Fruit fly (Drosophila melanogaster) whole organism, embryonic: ENCODE results near the gene AOX4.
A peak's percentile ranks its signal among the peaks of the same experiment; 100 is the strongest.

Experiments used
- Adf1 ChIP-seq: fragments of 200-800 bp; sonication (Bioruptor generic); IDR thresholded peaks from 2 replicates; pipeline ENCODE4 v1.3.6; 2022; ENCODE audit warnings: missing biosample characterization, missing genetic modification characterization
- Atf6 ChIP-seq: fragments of 200-800 bp; sonication (Bioruptor generic); IDR thresholded peaks from 2 replicates; pipeline ENCODE4 v1.3.6; 2022; ENCODE audit warnings: missing biosample characterization, missing genetic modification characterization
- BtbVII ChIP-seq: fragments of 200-800 bp; sonication (Bioruptor generic); optimal IDR thresholded peaks from 3 replicates; lab custom pipeline; 2017; ENCODE audit warnings: missing biosample characterization, mild to moderate bottlenecking, missing genetic modification characterization
- CG10209 ChIP-seq: fragments of 200-800 bp; sonication (Bioruptor generic); optimal IDR thresholded peaks from 3 replicates; lab custom pipeline; 2017; ENCODE audit warnings: missing biosample characterization, mild to moderate bottlenecking, missing genetic modification characterization, missing genetic modification reagents
- CG10543 ChIP-seq: fragments of 200-800 bp; sonication (Bioruptor generic); optimal IDR thresholded peaks from 3 replicates; lab custom pipeline; 2017; ENCODE audit warnings: missing biosample characterization, mild to moderate bottlenecking, missing genetic modification characterization, moderate library complexity
- CG11398 ChIP-seq: fragments of 200-800 bp; sonication (Bioruptor generic); optimal IDR thresholded peaks from 2 replicates; lab custom pipeline; 2016; ENCODE audit warnings: missing biosample characterization, missing genetic modification characterization
- CG14050 ChIP-seq: fragments of 200-800 bp; sonication (Bioruptor generic); IDR thresholded peaks from 3 replicates; pipeline ENCODE4 v1.3.6; 2022; ENCODE audit warnings: missing biosample characterization, missing genetic modification characterization
- CG1529 ChIP-seq: fragments of 200-800 bp; sonication (Bioruptor generic); optimal IDR thresholded peaks from 3 replicates; lab custom pipeline; 2018; ENCODE audit warnings: missing biosample characterization, missing genetic modification characterization
- CG16815 ChIP-seq: fragments of 200-800 bp; sonication (Bioruptor generic); optimal IDR thresholded peaks from 3 replicates; lab custom pipeline; 2017; ENCODE audit warnings: missing biosample characterization, mild to moderate bottlenecking, missing genetic modification characterization
- CG31441 ChIP-seq: fragments of 200-800 bp; sonication (Bioruptor generic); IDR thresholded peaks from 2 replicates; pipeline ENCODE4 v1.3.6; 2022; ENCODE audit warnings: missing biosample characterization, missing genetic modification characterization
- CG32532 ChIP-seq: fragments of 200-800 bp; sonication (Bioruptor generic); IDR thresholded peaks from 2 replicates; pipeline ENCODE4 v1.3.6; 2022; ENCODE audit warnings: missing biosample characterization, missing genetic modification characterization
- CG33557 ChIP-seq: fragments of 200-800 bp; sonication (Bioruptor generic); optimal IDR thresholded peaks from 2 replicates; lab custom pipeline; 2019; ENCODE audit warnings: missing biosample characterization, mild to moderate bottlenecking, missing genetic modification characterization, moderate library complexity
- CG7839 ChIP-seq: fragments of 200-800 bp; sonication (Bioruptor generic); optimal IDR thresholded peaks from 3 replicates; lab custom pipeline; 2018; ENCODE audit warnings: missing biosample characterization, mild to moderate bottlenecking, missing genetic modification characterization, moderate library complexity
- CG9215 ChIP-seq: fragments of 200-800 bp; sonication (Bioruptor generic); IDR thresholded peaks from 2 replicates; pipeline ENCODE4 v1.3.6; 2022; ENCODE audit warnings: missing biosample characterization, missing genetic modification characterization
- CHES-1-like ChIP-seq: fragments of 200-800 bp; sonication (Bioruptor generic); optimal IDR thresholded peaks from 2 replicates; lab custom pipeline; 2016; ENCODE audit warnings: missing biosample characterization, missing genetic modification characterization
- CoRest ChIP-seq: fragments of 200-800 bp; sonication (Bioruptor generic); optimal IDR thresholded peaks from 3 replicates; lab custom pipeline; 2018; ENCODE audit warnings: missing biosample characterization, mild to moderate bottlenecking, missing genetic modification characterization, moderate library complexity
- Deaf1 ChIP-seq: fragments of 200-800 bp; optimal IDR thresholded peaks from 3 replicates; lab custom pipeline; 2019; ENCODE audit warnings: missing biosample characterization, mild to moderate bottlenecking, missing genetic modification characterization, moderate library complexity
- Dfd ChIP-seq, 2 experiments: fragments of >200 bp; optimal IDR thresholded peaks; 2 replicates each; lab custom pipeline; 2017; ENCODE audit warnings: missing biosample characterization in 2 of 2, missing genetic modification characterization in 2 of 2
- Dip3 ChIP-seq: fragments of 200-800 bp; sonication (Bioruptor generic); optimal IDR thresholded peaks from 3 replicates; lab custom pipeline; 2016; ENCODE audit warnings: missing biosample characterization, missing genetic modification characterization
- Drgx ChIP-seq: fragments of 200-800 bp; sonication (Bioruptor generic); IDR thresholded peaks from 2 replicates; pipeline ENCODE4 v1.3.6; 2022; ENCODE audit warnings: missing biosample characterization, missing genetic modification characterization
- E2f1 ChIP-seq: fragments of 200-800 bp; sonication (Bioruptor generic); IDR thresholded peaks from 2 replicates; pipeline ENCODE4 v1.3.6; 2022; ENCODE audit warnings: missing biosample characterization, missing genetic modification characterization
- Ets65A ChIP-seq: fragments of 200-800 bp; sonication (Bioruptor generic); peaks from one replicate; lab custom pipeline; 2016; ENCODE audit warnings: missing biosample characterization, missing genetic modification characterization
- GATAe ChIP-seq: fragments of 200-800 bp; sonication (Bioruptor generic); conservative IDR thresholded peaks from 2 replicates; pipeline ENCODE4 v1.3.6; 2022; ENCODE audit warnings: missing biosample characterization, missing genetic modification characterization
- HLH3B ChIP-seq: fragments of 200-800 bp; sonication (Bioruptor generic); IDR thresholded peaks from 2 replicates; pipeline ENCODE4 v1.3.6; 2022; ENCODE audit warnings: missing biosample characterization, missing genetic modification characterization
- HLH54F ChIP-seq: fragments of 200-800 bp; sonication (Bioruptor generic); optimal IDR thresholded peaks from 3 replicates; lab custom pipeline; 2016; ENCODE audit warnings: missing biosample characterization, missing genetic modification characterization
- Hr51 ChIP-seq, 2 experiments: fragments of 200-800 bp; sonication (Bioruptor generic); optimal IDR thresholded peaks; 2 replicates in 1 of 2; 3 replicates in 1 of 2; lab custom pipeline; 2016 to 2018; ENCODE audit warnings: missing biosample characterization in 2 of 2, missing genetic modification characterization in 2 of 2, mild to moderate bottlenecking in 1 of 2, moderate library complexity in 1 of 2
- MESR4 ChIP-seq: fragments of 200-800 bp; sonication (Bioruptor generic); optimal IDR thresholded peaks from 2 replicates; lab custom pipeline; 2018; ENCODE audit warnings: missing biosample characterization, mild to moderate bottlenecking, missing genetic modification characterization, moderate library complexity
- Max ChIP-seq: fragments of 200-800 bp; sonication (Bioruptor generic); optimal IDR thresholded peaks from 2 replicates; lab custom pipeline; 2016; ENCODE audit warnings: missing biosample characterization, mild to moderate bottlenecking, missing genetic modification characterization
- Nf-YB ChIP-seq: fragments of 200-800 bp; sonication (Bioruptor generic); optimal IDR thresholded peaks from 3 replicates; lab custom pipeline; 2019; ENCODE audit warnings: missing biosample characterization, mild to moderate bottlenecking, missing genetic modification characterization, moderate library complexity
- NfI ChIP-seq: fragments of 200-800 bp; sonication (Bioruptor generic); optimal IDR thresholded peaks from 3 replicates; lab custom pipeline; 2018; ENCODE audit warnings: missing biosample characterization, mild to moderate bottlenecking, missing genetic modification characterization, moderate library complexity
- Poxn ChIP-seq: fragments of 200-800 bp; sonication (Bioruptor generic); IDR thresholded peaks from 2 replicates; pipeline ENCODE4 v1.3.6; 2022; ENCODE audit warnings: missing biosample characterization, missing genetic modification characterization
- Sry-β ChIP-seq: fragments of 200-800 bp; sonication (Bioruptor generic); optimal IDR thresholded peaks from 2 replicates; lab custom pipeline; 2018; ENCODE audit warnings: missing biosample characterization, mild to moderate bottlenecking, missing genetic modification characterization, moderate library complexity
- Taf1 ChIP-seq: fragments of 200-800 bp; sonication (Bioruptor generic); IDR thresholded peaks from 2 replicates; pipeline ENCODE4 v1.3.6; 2022; ENCODE audit warnings: missing biosample characterization, missing genetic modification characterization
- Vsx1 ChIP-seq: fragments of 200-800 bp; sonication (Bioruptor generic); optimal IDR thresholded peaks from 2 replicates; lab custom pipeline; 2017; ENCODE audit warnings: missing biosample characterization, mild to moderate bottlenecking, missing genetic modification characterization, missing genetic modification reagents
- ap ChIP-seq: fragments of 200-800 bp; sonication (Bioruptor generic); IDR thresholded peaks from 2 replicates; pipeline ENCODE4 v1.3.6; 2022; ENCODE audit warnings: missing biosample characterization, missing genetic modification characterization
- bcd ChIP-seq: fragments of 200-800 bp; sonication (Bioruptor generic); optimal IDR thresholded peaks from 2 replicates; lab custom pipeline; 2017; ENCODE audit warnings: missing biosample characterization, mild to moderate bottlenecking, missing genetic modification characterization
- croc ChIP-seq: fragments of 200-800 bp; sonication (Bioruptor generic); conservative IDR thresholded peaks from 3 replicates; pipeline ENCODE4 v1.3.6; 2022; ENCODE audit warnings: missing biosample characterization, missing genetic modification characterization
- dm ChIP-seq: fragments of 200-800 bp; sonication (Bioruptor generic); optimal IDR thresholded peaks from 3 replicates; lab custom pipeline; 2016; ENCODE audit warnings: missing biosample characterization, missing genetic modification characterization
- exex ChIP-seq: fragments of 200-800 bp; sonication (Bioruptor generic); optimal IDR thresholded peaks from 4 replicates; lab custom pipeline; 2018; ENCODE audit warnings: missing biosample characterization, mild to moderate bottlenecking, missing genetic modification characterization, moderate library complexity
- gro ChIP-seq: fragments of 200-800 bp; sonication (Bioruptor generic); optimal IDR thresholded peaks from 2 replicates; lab custom pipeline; 2016; ENCODE audit warnings: missing biosample characterization, missing genetic modification characterization
- ham ChIP-seq: fragments of 200-800 bp; sonication (Bioruptor generic); IDR thresholded peaks from 2 replicates; pipeline ENCODE4 v1.3.6; 2022; ENCODE audit warnings: missing biosample characterization, missing genetic modification characterization
- nom ChIP-seq: fragments of 200-800 bp; sonication (Bioruptor generic); optimal IDR thresholded peaks from 2 replicates; lab custom pipeline; 2017; ENCODE audit warnings: missing biosample characterization, missing genetic modification characterization, mild to moderate bottlenecking, moderate library complexity, missing genetic modification reagents
- row ChIP-seq: fragments of 200-800 bp; sonication (Bioruptor generic); IDR thresholded peaks from 3 replicates; pipeline ENCODE4 v1.3.6; 2022; ENCODE audit warnings: missing biosample characterization, missing genetic modification characterization
- slbo ChIP-seq: fragments of 200-800 bp; sonication (Bioruptor generic); IDR thresholded peaks from 2 replicates; pipeline ENCODE4 v1.3.6; 2022; ENCODE audit warnings: missing biosample characterization, missing genetic modification characterization
- sqz ChIP-seq: fragments of 200-800 bp; sonication (Bioruptor generic); optimal IDR thresholded peaks from 3 replicates; lab custom pipeline; 2018; ENCODE audit warnings: missing biosample characterization, mild to moderate bottlenecking, missing genetic modification characterization
- ttk ChIP-seq: fragments of 200-800 bp; sonication (Bioruptor generic); IDR thresholded peaks from 2 replicates; pipeline ENCODE4 v2.1.2; 2022; ENCODE audit warnings: missing biosample characterization, missing genetic modification characterization
- unpg ChIP-seq: fragments of 200-800 bp; sonication (Bioruptor generic); optimal IDR thresholded peaks from 3 replicates; lab custom pipeline; 2018; ENCODE audit warnings: missing biosample characterization, mild to moderate bottlenecking, missing genetic modification characterization, moderate library complexity
- zen ChIP-seq: fragments of 200-800 bp; sonication (Bioruptor generic); optimal IDR thresholded peaks from 3 replicates; lab custom pipeline; 2018; ENCODE audit warnings: missing biosample characterization, mild to moderate bottlenecking, missing genetic modification characterization, moderate library complexity
- zf30C ChIP-seq: fragments of 200-800 bp; sonication (Bioruptor generic); optimal IDR thresholded peaks from 3 replicates; lab custom pipeline; 2018; ENCODE audit warnings: missing biosample characterization, mild to moderate bottlenecking, missing genetic modification characterization
- zfh2 ChIP-seq: fragments of 200-800 bp; sonication (Bioruptor generic); optimal IDR thresholded peaks from 2 replicates; lab custom pipeline; 2016; ENCODE audit warnings: missing biosample characterization, missing genetic modification characterization

Gene AOX4

DNA sequence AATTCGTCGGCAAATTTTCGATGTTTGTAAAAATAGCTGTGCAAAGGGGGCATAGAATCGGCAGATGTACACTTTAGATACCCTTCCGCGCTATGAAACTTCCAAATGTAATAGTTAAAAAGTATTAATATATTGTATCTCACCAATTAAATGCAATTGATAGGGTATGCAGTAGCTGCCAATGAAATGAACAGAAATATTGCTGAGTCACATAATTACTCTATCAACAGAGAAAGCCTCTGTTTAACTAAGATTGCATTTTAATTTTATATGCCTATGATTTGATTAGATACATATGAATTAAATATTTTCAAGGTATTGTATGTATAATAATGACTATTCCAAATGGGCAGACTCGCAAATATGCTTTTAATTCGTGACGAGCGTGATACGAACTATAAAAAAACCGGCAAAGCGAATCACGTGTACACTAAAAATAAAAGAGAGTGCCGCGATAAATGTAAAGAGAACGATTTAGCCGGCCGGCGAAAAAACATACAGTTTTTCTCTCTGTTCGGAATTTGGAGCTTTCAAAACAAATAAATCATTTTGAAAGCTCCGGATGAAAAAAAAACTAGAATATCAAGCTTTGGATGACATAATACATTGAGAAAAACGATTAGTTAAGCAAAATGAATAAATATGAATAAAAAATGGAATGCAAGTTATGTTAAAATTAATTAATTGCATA lies 4.7 kb downstream of the AOX4 start, which contains the start of gene AOX3 (continued):
- peak; percentile 46 for TF ChIP-seq exex (tag; lab: Kevin White, UChicago)
- TF ChIP-seq GATAe (GFP tag; lab: Robert Waterston, UW): no peak
- no peak for TF ChIP-seq BtbVII (GFP tag; lab: Kevin White, UChicago)
- no peak for TF ChIP-seq HLH3B (GFP tag; lab: Robert Waterston, UW)
- peak; percentile 34 for TF ChIP-seq HLH54F (GFP tag; lab: Kevin White, UChicago)
- TF ChIP-seq Poxn (GFP tag; lab: Robert Waterston, UW): peak; percentile 9; the same call in 1 of the 2 replicates
- no peak for TF ChIP-seq ham (GFP tag; lab: Robert Waterston, UW)
- no peak for TF ChIP-seq ap (GFP tag; lab: Robert Waterston, UW)
- TF ChIP-seq zf30C (GFP tag; lab: Kevin White, UChicago): peak; percentile 45
- TF ChIP-seq Vsx1 (GFP tag; lab: Kevin White, UChicago): no peak
- TF ChIP-seq CG33557 (GFP tag; lab: Kevin White, UChicago): no peak
- TF ChIP-seq sqz: peak; percentile 37
- peak; percentile 52 for TF ChIP-seq Dip3 (GFP tag; lab: Kevin White, UChicago)
- TF ChIP-seq CG32532: peak; percentile 52; the same call in 1 of the 2 replicates
- no peak for TF ChIP-seq CG11398
- peak; percentile 39 for TF ChIP-seq bcd
- TF ChIP-seq dm (GFP tag; lab: Kevin White, UChicago): no peak
- TF ChIP-seq nom: no peak
- no peak for TF ChIP-seq croc (GFP tag; lab: Robert Waterston, UW)
- TF ChIP-seq Ets65A (GFP tag; lab: Kevin White, UChicago): peak; percentile 69
- peak; percentile 63 for TF ChIP-seq zfh2 (GFP tag; lab: Kevin White, UChicago)
- no peak for TF ChIP-seq zen (tag; lab: Kevin White, UChicago)
- TF ChIP-seq CG10543 (GFP tag; lab: Kevin White, UChicago): no peak
- no peak for TF ChIP-seq CHES-1-like (GFP tag; lab: Kevin White, UChicago)
- TF ChIP-seq Dfd (GFP tag; optimal IDR thresholded peaks at IDR 0.05; lab: Kevin White, UChicago): no peak
- TF ChIP-seq NfI: no peak
- TF ChIP-seq Nf-YB (GFP tag; lab: Kevin White, UChicago): no peak
- TF ChIP-seq gro (GFP tag; lab: Kevin White, UChicago): no peak
- TF ChIP-seq MESR4: no peak
- TF ChIP-seq CG9215: peak; percentile 55
- TF ChIP-seq CoRest: peak; percentile 35
- TF ChIP-seq Hr51 (GFP tag; optimal IDR thresholded peaks at IDR 0.05; lab: Kevin White, UChicago): peak in 1 of 2 experiments; percentile 32
- TF ChIP-seq CG14050: no peak
- 0 out of 2 replicates have a peak, but pooled peaks have one; percentile 8 for TF ChIP-seq CG31441 (GFP tag; lab: Robert Waterston, UW)
- no peak for TF ChIP-seq CG1529
- TF ChIP-seq Sry-β: no peak
- no peak for TF ChIP-seq Deaf1
- TF ChIP-seq ttk (GFP tag; lab: Robert Waterston, UW): no peak
- TF ChIP-seq Adf1: no peak
- peak; percentile 57 for TF ChIP-seq Drgx
- TF ChIP-seq Taf1 (GFP tag; lab: Robert Waterston, UW): peak; percentile 8; the same call in 1 of the 2 replicates
- TF ChIP-seq E2f1: no peak
- peak; percentile 21 for TF ChIP-seq Max (GFP tag; lab: Kevin White, UChicago)
- peak; percentile 10; the same call in 1 of the 2 replicates for TF ChIP-seq Atf6 (GFP tag; lab: Robert Waterston, UW)
- peak; percentile 68 for TF ChIP-seq slbo (GFP tag; lab: Robert Waterston, UW)
- TF ChIP-seq CG10209 (GFP tag; lab: Kevin White, UChicago): peak; percentile 37
- TF ChIP-seq CG7839 (tag; lab: Kevin White, UChicago): peak; percentile 39
- TF ChIP-seq CG16815 (GFP tag; lab: Kevin White, UChicago): peak; percentile 30
- peak; percentile 21 for TF ChIP-seq unpg
- TF ChIP-seq row (GFP tag; lab: Robert Waterston, UW): peak; percentile 62
